Worm (Caenorhabditis elegans): ENCODE measurements around the gene heh-1.
A peak's percentile ranks its signal among the peaks of the same experiment; 100 is the strongest.

heh-1 gene

DNA sequence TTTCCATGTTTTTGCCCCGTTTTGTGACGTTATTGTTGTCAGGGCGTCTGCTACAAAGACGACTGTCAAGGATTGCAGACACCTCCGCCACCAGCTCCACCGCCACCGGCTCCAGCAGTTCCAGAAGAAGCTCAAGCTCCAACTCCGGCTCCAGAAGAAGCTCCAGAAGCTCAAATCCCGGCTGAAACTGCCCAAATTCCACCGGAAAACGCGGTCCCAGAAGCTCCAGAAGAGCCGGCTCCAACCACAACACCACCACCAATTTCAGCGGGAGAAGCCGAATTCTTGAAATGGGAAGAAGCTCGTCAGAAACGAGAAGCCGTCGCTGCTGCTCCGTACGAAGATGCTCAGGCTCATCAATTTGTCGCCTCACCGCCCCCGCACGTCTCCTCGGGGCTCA lies 22.5 kb downstream of the heh-1 start:
- TF ChIP-seq lin-13 (tag; optimal IDR thresholded peaks at IDR 0.05) (no peak), nhr-2 (tag; optimal IDR thresholded peaks at IDR 0.05) (no peak)

DNA sequence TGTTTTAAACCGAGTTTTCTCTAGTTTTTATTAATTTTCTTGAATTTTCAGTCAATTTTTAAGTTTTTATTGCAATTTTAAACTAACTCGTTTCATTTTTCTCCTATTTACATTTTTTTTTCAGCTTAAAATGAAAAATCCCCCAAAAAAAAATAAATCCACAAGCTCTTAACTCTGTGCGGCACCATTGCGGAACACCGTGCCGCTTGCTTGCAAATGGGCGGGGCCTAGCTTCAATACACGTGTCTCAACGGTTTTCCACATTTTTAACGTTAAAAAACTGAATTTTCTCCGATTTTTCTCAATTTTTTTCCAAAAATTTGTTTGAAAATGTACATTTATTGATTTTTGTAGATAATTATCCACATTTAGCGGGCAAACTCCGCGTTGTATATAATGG lies 24.3 kb downstream of the heh-1 start, which contains the start of gene R148.3:
Gene R148.3 (plus strand): TSS at position 347 of the 400 bp plus-strand sequence.
- TF ChIP-seq elt-3 (tag; optimal IDR thresholded peaks at IDR 0.05) (no peak), mab-5 (tag; optimal IDR thresholded peaks at IDR 0.05) (peak; percentile 46), ceh-83 (GFP tag; optimal IDR thresholded peaks at IDR 0.05) (peak; percentile 52), hlh-1 (tag; optimal IDR thresholded peaks at IDR 0.05) (peak; percentile 65), nhr-2 (tag; optimal IDR thresholded peaks at IDR 0.05) (peak; percentile 42), nhr-76 (tag; optimal IDR thresholded peaks at IDR 0.05) (no peak), drap-1 (GFP tag; optimal IDR thresholded peaks at IDR 0.05) (peak; percentile 76), tbx-8 (GFP tag; optimal IDR thresholded peaks at IDR 0.05) (peak; percentile 84), lin-32 (GFP tag; optimal IDR thresholded peaks at IDR 0.05) (peak; percentile 31), elt-1 (tag; optimal IDR thresholded peaks at IDR 0.05; ENCODE audit: borderline replicate concordance, insufficient read depth) (no peak), flh-1 (GFP tag; optimal IDR thresholded peaks at IDR 0.05) (peak; percentile 46), unc-120 (tag; optimal IDR thresholded peaks at IDR 0.05; ENCODE audit: poor library complexity, severe bottlenecking) (peak; percentile 65), ceh-39 (tag; optimal IDR thresholded peaks at IDR 0.05) (no peak), lin-13 (tag; optimal IDR thresholded peaks at IDR 0.05) (peak; percentile 79), snpc-4 (tag; optimal IDR thresholded peaks at IDR 0.05) (no peak), nhr-12 (tag; optimal IDR thresholded peaks at IDR 0.05) (peak; percentile 40), sem-2 (GFP tag; optimal IDR thresholded peaks at IDR 0.05) (peak; percentile 57), lsy-2 (tag; optimal IDR thresholded peaks at IDR 0.05) (peak; percentile 57), sptf-1 (tag; optimal IDR thresholded peaks at IDR 0.05) (peak; percentile 93), ham-2 (GFP tag; optimal IDR thresholded peaks at IDR 0.05) (peak; percentile 92), cnd-1 (tag; optimal IDR thresholded peaks at IDR 0.05) (peak; percentile 69), mep-1 (tag; optimal IDR thresholded peaks at IDR 0.05) (peak; percentile 72), ztf-11 (tag; optimal IDR thresholded peaks at IDR 0.05) (peak; percentile 62), bed-3 (GFP tag; optimal IDR thresholded peaks at IDR 0.05) (peak; percentile 74), ces-1 (GFP tag; optimal IDR thresholded peaks at IDR 0.05) (peak; percentile 16), blmp-1 (tag; optimal IDR thresholded peaks at IDR 0.05) (peak; percentile 42), zip-8 (tag; optimal IDR thresholded peaks at IDR 0.05) (no peak), unc-62 (GFP tag; optimal IDR thresholded peaks at IDR 0.05) (no peak), unc-39 (tag; optimal IDR thresholded peaks at IDR 0.05) (peak; percentile 51), M03D4.4 (tag; optimal IDR thresholded peaks at IDR 0.05) (peak; percentile 81), nhr-28 (tag; optimal IDR thresholded peaks at IDR 0.05) (no peak), pha-4 (tag; optimal IDR thresholded peaks at IDR 0.05) (no peak), mls-2 (tag; optimal IDR thresholded peaks at IDR 0.05) (peak; percentile 81), ceh-43 (GFP tag; optimal IDR thresholded peaks at IDR 0.05) (peak; percentile 82), nhr-237 (tag; optimal IDR thresholded peaks at IDR 0.05) (no peak)

DNA sequence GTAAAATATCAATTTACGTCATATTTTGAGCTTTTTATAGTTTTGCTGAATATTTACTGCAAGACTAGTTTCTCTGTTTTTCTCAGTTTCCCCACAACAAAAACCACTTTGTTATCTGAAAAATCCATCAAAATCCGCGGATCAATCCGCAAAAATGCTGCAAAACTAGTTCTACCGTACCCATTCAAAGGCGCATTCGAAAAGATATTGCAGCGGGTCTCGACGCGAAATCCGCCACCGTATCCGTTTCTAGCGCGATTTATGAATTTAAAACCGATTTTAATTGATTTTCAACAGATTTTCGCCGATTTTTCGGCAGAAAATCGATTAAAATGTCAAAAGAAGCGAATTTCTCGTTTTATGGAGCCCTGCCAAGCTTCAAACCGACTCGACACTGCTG lies 27.9 kb downstream of the heh-1 start, which contains the start of gene R148.4:
Gene R148.4 (plus strand): TSS at position 211 of the 400 bp plus-strand sequence.
- TF ChIP-seq flh-1 (GFP tag; optimal IDR thresholded peaks at IDR 0.05): no peak
- TF ChIP-seq ham-2 (GFP tag; optimal IDR thresholded peaks at IDR 0.05): no peak
- no peak for TF ChIP-seq drap-1 (GFP tag; optimal IDR thresholded peaks at IDR 0.05)
- no peak for TF ChIP-seq cnd-1 (tag; optimal IDR thresholded peaks at IDR 0.05)
- no peak for TF ChIP-seq tbx-8 (GFP tag; optimal IDR thresholded peaks at IDR 0.05)
- TF ChIP-seq pha-4 (tag; optimal IDR thresholded peaks at IDR 0.05): no peak
- no peak for TF ChIP-seq nhr-28 (tag; optimal IDR thresholded peaks at IDR 0.05)
- no peak for TF ChIP-seq lsy-2 (tag; optimal IDR thresholded peaks at IDR 0.05)
- TF ChIP-seq nhr-76 (tag; optimal IDR thresholded peaks at IDR 0.05): no peak
- TF ChIP-seq blmp-1 (tag; optimal IDR thresholded peaks at IDR 0.05): no peak
- TF ChIP-seq lin-13 (tag; optimal IDR thresholded peaks at IDR 0.05): no peak
- TF ChIP-seq snpc-4 (tag; optimal IDR thresholded peaks at IDR 0.05): no peak
- TF ChIP-seq sem-2 (GFP tag; optimal IDR thresholded peaks at IDR 0.05): no peak
- TF ChIP-seq mab-5 (tag; optimal IDR thresholded peaks at IDR 0.05): no peak
- TF ChIP-seq ztf-11 (tag; optimal IDR thresholded peaks at IDR 0.05): no peak
- no peak for TF ChIP-seq nhr-2 (tag; optimal IDR thresholded peaks at IDR 0.05)
- TF ChIP-seq sptf-1 (tag; optimal IDR thresholded peaks at IDR 0.05): no peak
- TF ChIP-seq elt-1 (tag; optimal IDR thresholded peaks at IDR 0.05; ENCODE audit: borderline replicate concordance, insufficient read depth): no peak
- TF ChIP-seq unc-62 (GFP tag; optimal IDR thresholded peaks at IDR 0.05): no peak
- no peak for TF ChIP-seq unc-39 (tag; optimal IDR thresholded peaks at IDR 0.05)

Measured in whole organism, mixed stage, embryonic.